Fruit fly (Drosophila melanogaster) whole organism, pupa: ENCODE results near the gene Cse1.

Source experiments
- CG15710 ChIP-seq: fragments of 200-800 bp; sonication (Bioruptor generic); optimal IDR thresholded peaks from 2 replicates; lab custom pipeline; 2018; ENCODE audit warnings: missing biosample characterization, mild to moderate bottlenecking, missing genetic modification characterization, moderate library complexity
- D1 ChIP-seq: fragments of 200-800 bp; sonication (Bioruptor generic); optimal IDR thresholded peaks from 2 replicates; lab custom pipeline; 2018; ENCODE audit warnings: missing biosample characterization, mild to moderate bottlenecking, missing genetic modification characterization, moderate library complexity
- Ets98B ChIP-seq: fragments of 200-800 bp; sonication (Bioruptor generic); IDR thresholded peaks from 2 replicates; pipeline ENCODE4 v1.3.6; 2022; ENCODE audit warnings: missing biosample characterization, missing genetic modification characterization
- Pif1A ChIP-seq: fragments of 200-800 bp; sonication (Bioruptor generic); optimal IDR thresholded peaks from 3 replicates; lab custom pipeline; 2016; ENCODE audit warnings: missing biosample characterization, missing genetic modification characterization

- no peak for TF ChIP-seq Pif1A
- no peak for TF ChIP-seq Ets98B (GFP tag; lab: Robert Waterston, UW)
- TF ChIP-seq D1 (tag; lab: Kevin White, UChicago): no peak
- no peak for TF ChIP-seq CG15710
Observed at dm6 chr2L:16857665-16858064, 32.7 kb upstream of the Cse1 start.
